Fruit fly (Drosophila melanogaster) whole organism, wandering third instar larva: Measurements from ENCODE around the gene upd2.

Source experiments
- Abd-B ChIP-seq: fragments of >200 bp; optimal IDR thresholded peaks from 2 replicates; lab custom pipeline; 2017; ENCODE audit warnings: missing biosample characterization, missing genetic modification characterization
- Dif ChIP-seq: fragments of 200-275, 200-300 bp; sonication (Bioruptor generic); optimal IDR thresholded peaks from 2 replicates; lab custom pipeline; 2018; ENCODE audit warnings: missing biosample characterization, missing genetic modification characterization; ENCODE audit not compliant: partially characterized antibody
- GATAd ChIP-seq: sonication (Bioruptor generic); optimal IDR thresholded peaks from 2 replicates; lab custom pipeline; 2016; ENCODE audit warnings: missing biosample characterization, missing genetic modification characterization
- Mio ChIP-seq: sonication (Bioruptor generic); optimal IDR thresholded peaks from 2 replicates; lab custom pipeline; 2016; ENCODE audit warnings: missing biosample characterization, missing genetic modification characterization
- pan ChIP-seq: fragments of >200 bp; optimal IDR thresholded peaks from 2 replicates; lab custom pipeline; 2017
- psq ChIP-seq: fragments of 200-800 bp; sonication (Bioruptor generic); optimal IDR thresholded peaks from 3 replicates; lab custom pipeline; 2017; ENCODE audit warnings: missing biosample characterization, mild to moderate bottlenecking, missing genetic modification characterization, moderate library complexity
- sv ChIP-seq: fragments of 200-800 bp; sonication (Bioruptor generic); optimal IDR thresholded peaks from 3 replicates; lab custom pipeline; 2016; ENCODE audit warnings: missing biosample characterization, missing genetic modification characterization
- usp ChIP-seq: fragments of >200 bp; optimal IDR thresholded peaks from 2 replicates; lab custom pipeline; 2017; ENCODE audit warnings: missing biosample characterization, missing genetic modification characterization

dm6 chrX:18262151-18262550 lies 19.1 kb upstream of the upd2 start:
- no peak for TF ChIP-seq Dif (GFP tag; lab: Kevin White, UChicago)
- TF ChIP-seq Mio (GFP tag; lab: Kevin White, UChicago): no peak
- no peak for TF ChIP-seq usp (GFP tag; lab: Kevin White, UChicago)
- TF ChIP-seq pan: no peak
- TF ChIP-seq psq: no peak
- no peak for TF ChIP-seq sv (GFP tag; lab: Kevin White, UChicago)
- TF ChIP-seq Abd-B: no peak
- no peak for TF ChIP-seq GATAd (GFP tag; lab: Kevin White, UChicago)
